Worm (Caenorhabditis elegans): ENCODE results near the gene pgp-6.

pgp-6 gene

DNA sequence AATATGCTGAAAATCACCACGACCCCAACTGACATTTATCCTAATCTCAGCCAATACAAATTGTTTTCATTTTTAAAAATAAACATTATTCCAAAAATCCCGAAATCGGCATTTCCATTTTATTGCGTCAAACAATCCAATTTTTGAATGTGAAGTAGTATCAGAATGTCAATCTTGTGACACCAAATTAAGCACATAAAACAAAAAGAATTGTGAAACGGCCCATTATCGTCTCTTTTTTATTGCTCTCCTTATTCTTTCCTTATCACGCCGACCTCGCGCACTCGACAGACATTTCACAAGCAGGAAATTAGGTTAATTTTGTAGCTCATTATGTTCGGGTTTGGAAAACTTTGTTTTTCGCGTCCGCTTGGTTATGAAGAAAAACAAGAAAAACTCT is 3.3 kb upstream of the pgp-6 start, which contains the start of gene T21E8.4:
Gene T21E8.4 (plus strand): TSS at position 301 of the 400 bp plus-strand sequence.
- TF ChIP-seq gmeb-1 (tag; optimal IDR thresholded peaks at IDR 0.05) (no peak), mab-5 (tag; optimal IDR thresholded peaks at IDR 0.05) (no peak), elt-3 (tag; optimal IDR thresholded peaks at IDR 0.05) (no peak), lin-11 (tag; optimal IDR thresholded peaks at IDR 0.05) (no peak), alr-1 (tag; optimal IDR thresholded peaks at IDR 0.05) (no peak), unc-39 (tag; optimal IDR thresholded peaks at IDR 0.05) (no peak)

ce11 chrX:10870137-10870536 is 7.1 kb downstream of the pgp-6 start, which contains the start of gene pgp-7:
TSS of gene pgp-7 (minus strand) at chrX:10870237.
- TF ChIP-seq unc-55 (GFP tag; optimal IDR thresholded peaks at IDR 0.05) (no peak), ztf-1 (GFP tag; conservative IDR thresholded peaks at IDR 0.05) (no peak), nhr-77 (tag; optimal IDR thresholded peaks at IDR 0.05) (no peak)

DNA sequence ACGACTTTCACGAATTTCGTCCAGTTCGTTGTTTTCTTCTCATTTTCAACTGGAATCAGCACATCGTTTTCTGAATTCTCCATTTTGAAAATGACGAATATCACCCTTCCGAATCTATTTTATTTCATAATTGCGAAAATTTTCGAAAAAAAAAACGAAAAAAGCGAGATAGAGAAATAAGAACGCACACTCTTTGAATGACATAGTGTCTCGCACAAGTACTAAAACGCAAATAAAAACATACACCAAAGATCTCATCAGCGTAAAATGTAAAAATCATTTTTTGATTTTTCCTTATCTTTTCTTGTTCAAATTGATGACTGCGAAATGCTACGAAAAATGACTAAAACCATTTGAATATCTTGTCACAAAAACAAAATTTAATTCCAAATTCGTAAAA is 12.9 kb downstream of the pgp-6 start, which contains the start of gene pgp-8:
Gene pgp-8 (minus strand): TSS at position 101 of the 400 bp plus-strand sequence.
- TF ChIP-seq mab-5 (tag; optimal IDR thresholded peaks at IDR 0.05) = no peak
- no peak for TF ChIP-seq nhr-11 (tag; optimal IDR thresholded peaks at IDR 0.05)
- no peak for TF ChIP-seq mdl-1 (tag; optimal IDR thresholded peaks at IDR 0.05)
- TF ChIP-seq elt-1 (tag; optimal IDR thresholded peaks at IDR 0.05) = no peak
- no peak for TF ChIP-seq R02D3.7 (tag; optimal IDR thresholded peaks at IDR 0.05)
- TF ChIP-seq gmeb-1 (tag; optimal IDR thresholded peaks at IDR 0.05) = no peak
- peak; percentile 51 for TF ChIP-seq C34F6.9 (tag; optimal IDR thresholded peaks at IDR 0.05)
- no peak for TF ChIP-seq ztf-11 (tag; optimal IDR thresholded peaks at IDR 0.05)
- TF ChIP-seq sma-9 (GFP tag; optimal IDR thresholded peaks at IDR 0.05) = no peak
- TF ChIP-seq sma-9 (tag; optimal IDR thresholded peaks at IDR 0.05) = no peak

ce11 chrX:10862582-10862981 is 14.6 kb downstream of the pgp-6 start:
- no peak for TF ChIP-seq lin-13 (GFP tag; optimal IDR thresholded peaks at IDR 0.05)
- no peak for TF ChIP-seq mab-5 (tag; optimal IDR thresholded peaks at IDR 0.05)
- TF ChIP-seq lsy-2 (tag; optimal IDR thresholded peaks at IDR 0.05) = no peak
- no peak for TF ChIP-seq nhr-77 (tag; optimal IDR thresholded peaks at IDR 0.05)
- TF ChIP-seq ztf-1 (GFP tag; conservative IDR thresholded peaks at IDR 0.05) = no peak
- no peak for TF ChIP-seq skn-1 (tag; optimal IDR thresholded peaks at IDR 0.05)
- no peak for TF ChIP-seq aly-2 (tag; optimal IDR thresholded peaks at IDR 0.05)
- TF ChIP-seq F13H6.1 (tag; optimal IDR thresholded peaks at IDR 0.05) = no peak
- no peak for TF ChIP-seq Y55F3AM.14 (GFP tag; optimal IDR thresholded peaks at IDR 0.05)

- TF ChIP-seq ama-1 (optimal IDR thresholded peaks at IDR 0.05) (no peak), blmp-1 (tag; optimal IDR thresholded peaks at IDR 0.05; ENCODE audit: insufficient read depth) (no peak), elt-1 (tag; optimal IDR thresholded peaks at IDR 0.05) (no peak), nhr-77 (tag; optimal IDR thresholded peaks at IDR 0.05) (no peak), ceh-82 (tag; optimal IDR thresholded peaks at IDR 0.05) (no peak), skn-1 (tag; optimal IDR thresholded peaks at IDR 0.05) (no peak), F13H6.1 (tag; optimal IDR thresholded peaks at IDR 0.05) (no peak), nhr-21 (tag; optimal IDR thresholded peaks at IDR 0.05) (no peak), C34F6.9 (tag; optimal IDR thresholded peaks at IDR 0.05) (no peak), nhr-129 (tag; optimal IDR thresholded peaks at IDR 0.05) (no peak), nhr-25 (tag; optimal IDR thresholded peaks at IDR 0.05) (no peak), ztf-4 (tag; optimal IDR thresholded peaks at IDR 0.05) (no peak), fos-1 (tag; optimal IDR thresholded peaks at IDR 0.05) (no peak)
These were observed 15.6 kb downstream of the pgp-6 start for ce11 chrX:10861673-10862072.

ce11 chrX:10859622-10860021 is 17.6 kb downstream of the pgp-6 start:
- TF ChIP-seq aly-2 (tag; optimal IDR thresholded peaks at IDR 0.05) (no peak), ztf-1 (GFP tag; conservative IDR thresholded peaks at IDR 0.05) (no peak), crh-2 (tag; optimal IDR thresholded peaks at IDR 0.05) (no peak), nhr-25 (tag; optimal IDR thresholded peaks at IDR 0.05) (no peak), zag-1 (tag; optimal IDR thresholded peaks at IDR 0.05) (no peak), lin-39 (tag; optimal IDR thresholded peaks at IDR 0.05) (no peak)
